Fruit fly (Drosophila melanogaster) whole organism, embryonic: ENCODE measurements around the gene Faa.
A peak's percentile ranks its signal among the peaks of the same experiment; 100 is the strongest.

Experiments
- ATbp ChIP-seq: fragments of 200-800 bp; sonication (Bioruptor generic); optimal IDR thresholded peaks from 2 replicates; lab custom pipeline; 2017; ENCODE audit warnings: missing biosample characterization, mild to moderate bottlenecking, missing genetic modification characterization, missing genetic modification reagents
- Adf1 ChIP-seq: fragments of 200-800 bp; sonication (Bioruptor generic); IDR thresholded peaks from 2 replicates; pipeline ENCODE4 v1.3.6; 2022; ENCODE audit warnings: missing biosample characterization, missing genetic modification characterization
- CG1024 ChIP-seq: fragments of 200-800 bp; sonication (Bioruptor generic); IDR thresholded peaks from 2 replicates; pipeline ENCODE4 v1.3.6; 2022; ENCODE audit warnings: missing biosample characterization, missing genetic modification characterization
- CG10959 ChIP-seq: fragments of 200-800 bp; sonication (Bioruptor generic); IDR thresholded peaks from 2 replicates; pipeline ENCODE4 v1.3.6; 2022; ENCODE audit warnings: missing biosample characterization, missing genetic modification characterization
- CG10979 ChIP-seq: fragments of 200-800 bp; sonication (Bioruptor generic); optimal IDR thresholded peaks from 2 replicates; lab custom pipeline; 2018; ENCODE audit warnings: missing biosample characterization, mild to moderate bottlenecking, missing genetic modification characterization, moderate library complexity
- CG11504 ChIP-seq: fragments of 200-800 bp; sonication (Bioruptor generic); optimal IDR thresholded peaks from 3 replicates; lab custom pipeline; 2019; ENCODE audit warnings: missing biosample characterization, mild to moderate bottlenecking, missing genetic modification characterization, moderate library complexity
- CG14441 ChIP-seq: fragments of 200-800 bp; sonication (Bioruptor generic); IDR thresholded peaks from 2 replicates; pipeline ENCODE4 v1.3.6; 2022; ENCODE audit warnings: missing biosample characterization, missing genetic modification characterization
- CG18764 ChIP-seq: fragments of 200-800 bp; sonication (Bioruptor generic); optimal IDR thresholded peaks from 3 replicates; lab custom pipeline; 2016; ENCODE audit warnings: missing biosample characterization, missing genetic modification characterization
- CG2120 ChIP-seq: fragments of 200-800 bp; sonication (Bioruptor generic); optimal IDR thresholded peaks from 3 replicates; lab custom pipeline; 2016; ENCODE audit warnings: missing biosample characterization, missing genetic modification characterization
- CG31441 ChIP-seq: fragments of 200-800 bp; sonication (Bioruptor generic); IDR thresholded peaks from 2 replicates; pipeline ENCODE4 v1.3.6; 2022; ENCODE audit warnings: missing biosample characterization, missing genetic modification characterization
- CG32772 ChIP-seq: fragments of 200-800 bp; sonication (Bioruptor generic); IDR thresholded peaks from 2 replicates; pipeline ENCODE4 v1.3.6; 2022; ENCODE audit warnings: missing biosample characterization, missing genetic modification characterization
- CG6272 ChIP-seq: fragments of 200-800 bp; sonication (Bioruptor generic); IDR thresholded peaks from 2 replicates; pipeline ENCODE4 v1.3.6; 2022; ENCODE audit warnings: missing biosample characterization, missing genetic modification characterization
- CG6683 ChIP-seq: fragments of 200-800 bp; sonication (Bioruptor generic); optimal IDR thresholded peaks from 2 replicates; lab custom pipeline; 2017; ENCODE audit warnings: missing biosample characterization, mild to moderate bottlenecking, missing genetic modification characterization, missing genetic modification reagents
- CG7357 ChIP-seq: fragments of 200-800 bp; sonication (Bioruptor generic); IDR thresholded peaks from 3 replicates; pipeline ENCODE4 v1.3.6; 2022; ENCODE audit warnings: missing biosample characterization, missing genetic modification characterization
- CG8924 ChIP-seq: fragments of 200-800 bp; optimal IDR thresholded peaks from 3 replicates; lab custom pipeline; 2019; ENCODE audit warnings: missing biosample characterization, mild to moderate bottlenecking, missing genetic modification characterization, moderate library complexity
- CG9609 ChIP-seq: fragments of 200-800 bp; sonication (Bioruptor generic); optimal IDR thresholded peaks from 3 replicates; lab custom pipeline; 2016; ENCODE audit warnings: missing biosample characterization, missing genetic modification characterization
- CG9876 ChIP-seq: fragments of 200-800 bp; sonication (Bioruptor generic); optimal IDR thresholded peaks from 2 replicates; lab custom pipeline; 2016; ENCODE audit warnings: missing biosample characterization, missing genetic modification characterization
- Deaf1 ChIP-seq: fragments of 200-800 bp; optimal IDR thresholded peaks from 3 replicates; lab custom pipeline; 2019; ENCODE audit warnings: missing biosample characterization, mild to moderate bottlenecking, missing genetic modification characterization, moderate library complexity
- GATAe ChIP-seq: fragments of 200-800 bp; sonication (Bioruptor generic); conservative IDR thresholded peaks from 2 replicates; pipeline ENCODE4 v1.3.6; 2022; ENCODE audit warnings: missing biosample characterization, missing genetic modification characterization
- HmgD ChIP-seq: fragments of 200-800 bp; sonication (Bioruptor generic); optimal IDR thresholded peaks from 3 replicates; lab custom pipeline; 2016; ENCODE audit warnings: missing biosample characterization, missing genetic modification characterization
- HmgZ ChIP-seq: fragments of 200-800 bp; sonication (Bioruptor generic); optimal IDR thresholded peaks from 2 replicates; lab custom pipeline; 2018; ENCODE audit warnings: missing biosample characterization, mild to moderate bottlenecking, missing genetic modification characterization
- MTF-1 ChIP-seq: fragments of 200-800 bp; sonication (Bioruptor generic); optimal IDR thresholded peaks from 2 replicates; lab custom pipeline; 2018; ENCODE audit warnings: missing biosample characterization, mild to moderate bottlenecking, missing genetic modification characterization, borderline replicate concordance
- Nf-YB ChIP-seq: fragments of 200-800 bp; sonication (Bioruptor generic); optimal IDR thresholded peaks from 3 replicates; lab custom pipeline; 2019; ENCODE audit warnings: missing biosample characterization, mild to moderate bottlenecking, missing genetic modification characterization, moderate library complexity
- Ravus ChIP-seq: fragments of 200-800 bp; sonication (Bioruptor generic); IDR thresholded peaks from 2 replicates; pipeline ENCODE4 v1.3.6; 2022; ENCODE audit warnings: missing biosample characterization, missing genetic modification characterization
- Rfx ChIP-seq: fragments of 200-800 bp; sonication (Bioruptor generic); IDR thresholded peaks from 2 replicates; pipeline ENCODE4 v1.3.6; 2022; ENCODE audit warnings: missing biosample characterization, missing genetic modification characterization
- Ssrp ChIP-seq: fragments of 200-800 bp; sonication (Bioruptor generic); optimal IDR thresholded peaks from 2 replicates; lab custom pipeline; 2018; ENCODE audit warnings: missing biosample characterization, mild to moderate bottlenecking, missing genetic modification characterization, moderate library complexity
- chif ChIP-seq, 2 experiments: fragments of 200-800 bp; sonication (Bioruptor generic); optimal IDR thresholded peaks; 3 replicates each; lab custom pipeline; 2016; ENCODE audit warnings: missing biosample characterization in 2 of 2, missing genetic modification characterization in 2 of 2
- ewg ChIP-seq: fragments of 200-800 bp; sonication (Bioruptor generic); optimal IDR thresholded peaks from 3 replicates; lab custom pipeline; 2017; ENCODE audit warnings: mild to moderate bottlenecking, missing biosample characterization, missing genetic modification reagents, missing genetic modification characterization
- fd96Cb ChIP-seq: fragments of 200-800 bp; sonication (Bioruptor generic); optimal IDR thresholded peaks from 2 replicates; lab custom pipeline; 2018; ENCODE audit warnings: missing biosample characterization, mild to moderate bottlenecking, missing genetic modification characterization, moderate library complexity
- gcm2 ChIP-seq: fragments of 200-800 bp; sonication (Bioruptor generic); optimal IDR thresholded peaks from 2 replicates; lab custom pipeline; 2016; ENCODE audit warnings: missing biosample characterization, missing genetic modification characterization
- gsb ChIP-seq: fragments of 200-800 bp; sonication (Bioruptor generic); IDR thresholded peaks from 2 replicates; pipeline ENCODE4 v1.3.6; 2022; ENCODE audit warnings: missing biosample characterization, missing genetic modification characterization
- gt ChIP-seq: fragments of 200-800 bp; sonication (Bioruptor generic); IDR thresholded peaks from 2 replicates; pipeline ENCODE4 v1.3.6; 2022; ENCODE audit warnings: missing biosample characterization, missing genetic modification characterization
- inv ChIP-seq: fragments of 200-800 bp; sonication (Bioruptor generic); IDR thresholded peaks from 2 replicates; pipeline ENCODE4 v1.3.6; 2022; ENCODE audit warnings: missing biosample characterization, missing genetic modification characterization; ENCODE audit not compliant: partially characterized antibody
- knrl ChIP-seq: fragments of 200-800 bp; sonication (Bioruptor generic); IDR thresholded peaks from 3 replicates; pipeline ENCODE4 v1.3.6; 2022; ENCODE audit warnings: missing biosample characterization, missing genetic modification characterization; ENCODE audit not compliant: partially characterized antibody
- lola ChIP-seq, 3 experiments: fragments of >200 bp in 2 of 3; fragments of 200-800 bp in 1 of 3; sonication (Bioruptor generic) in 1 of 3; optimal IDR thresholded peaks; 2 replicates each; lab custom pipeline; 2017 to 2019; ENCODE audit warnings: missing biosample characterization in 3 of 3, missing genetic modification characterization in 3 of 3, mild to moderate bottlenecking in 1 of 3, moderate library complexity in 1 of 3
- otp ChIP-seq: fragments of 200-800 bp; sonication (Bioruptor generic); IDR thresholded peaks from 3 replicates; pipeline ENCODE4, ENCODE4 v1.3.6; 2022; ENCODE audit warnings: missing biosample characterization, missing genetic modification characterization
- pan ChIP-seq, 4 experiments: fragments of >200 bp in 3 of 4; fragments of 200-800 bp in 1 of 4; sonication (Bioruptor generic) in 1 of 4; optimal IDR thresholded peaks in 3 of 4; IDR thresholded peaks in 1 of 4; 2 replicates each; pipeline versions ENCODE4 v1.3.6 to Lab custom; 2017 to 2022; ENCODE audit warnings: missing biosample characterization in 2 of 4, missing genetic modification characterization in 2 of 4, mixed read lengths in 1 of 4
- pb ChIP-seq: fragments of 200-800 bp; sonication (Bioruptor generic); optimal IDR thresholded peaks from 3 replicates; lab custom pipeline; 2016; ENCODE audit warnings: missing biosample characterization, missing genetic modification characterization
- pfk ChIP-seq: fragments of 200-800 bp; sonication (Bioruptor generic); optimal IDR thresholded peaks from 2 replicates; lab custom pipeline; 2018; ENCODE audit warnings: missing biosample characterization, mild to moderate bottlenecking, missing genetic modification characterization, moderate library complexity
- pnt ChIP-seq: fragments of 200-800 bp; sonication (Bioruptor generic); optimal IDR thresholded peaks from 3 replicates; lab custom pipeline; 2016; ENCODE audit warnings: missing biosample characterization, missing genetic modification characterization
- rib ChIP-seq: fragments of 200-800 bp; sonication (Bioruptor generic); IDR thresholded peaks from 2 replicates; pipeline ENCODE4 v1.3.6; 2022; ENCODE audit warnings: missing biosample characterization, missing genetic modification characterization
- seq ChIP-seq: fragments of 200-800 bp; sonication (Bioruptor generic); IDR thresholded peaks from 2 replicates; pipeline ENCODE4 v1.3.6; 2022; ENCODE audit warnings: missing biosample characterization, missing genetic modification characterization
- sima ChIP-seq: fragments of 200-800 bp; sonication (Bioruptor generic); optimal IDR thresholded peaks from 2 replicates; lab custom pipeline; 2016; ENCODE audit warnings: missing biosample characterization, missing genetic modification characterization
- slp2 ChIP-seq: fragments of 200-800 bp; sonication (Bioruptor generic); optimal IDR thresholded peaks from 2 replicates; lab custom pipeline; 2016; ENCODE audit warnings: missing biosample characterization, missing genetic modification characterization
- toy ChIP-seq: fragments of 200-800 bp; sonication (Bioruptor generic); IDR thresholded peaks from 2 replicates; pipeline ENCODE4 v1.3.6; 2022; ENCODE audit warnings: missing biosample characterization, missing genetic modification characterization
- trh ChIP-seq: fragments of 200-800 bp; sonication (Bioruptor generic); optimal IDR thresholded peaks from 2 replicates; lab custom pipeline; 2016; ENCODE audit warnings: missing biosample characterization, missing genetic modification characterization
- tup ChIP-seq: fragments of 200-800 bp; sonication (Bioruptor generic); optimal IDR thresholded peaks from 2 replicates; lab custom pipeline; 2016; ENCODE audit warnings: missing biosample characterization, mild to moderate bottlenecking, missing genetic modification characterization, moderate library complexity
- twi ChIP-seq: fragments of 200-800 bp; optimal IDR thresholded peaks from 2 replicates; lab custom pipeline; 2019; ENCODE audit warnings: missing biosample characterization, mild to moderate bottlenecking, missing genetic modification characterization, moderate library complexity
- wor ChIP-seq: fragments of 200-800 bp; sonication (Bioruptor generic); IDR thresholded peaks from 2 replicates; pipeline ENCODE4 v1.3.6; 2022; ENCODE audit warnings: missing biosample characterization, missing genetic modification characterization

The Faa gene

dm6 chr3L:4070221-4070995 is 3.3 kb downstream of the Faa start (continued):
- TF ChIP-seq CG31441 (GFP tag; lab: Robert Waterston, UW) (peak; percentile 80), CG10959 (GFP tag; lab: Robert Waterston, UW) (peak; percentile 73), CG8924 (tag; lab: Kevin White, UChicago) (peak; percentile 81), knrl (GFP tag; lab: Robert Waterston, UW) (no peak), Ravus (GFP tag; lab: Robert Waterston, UW) (peak; percentile 85), Nf-YB (GFP tag; lab: Kevin White, UChicago) (peak; percentile 59), ATbp (GFP tag; lab: Kevin White, UChicago) (peak; percentile 76), CG18764 (GFP tag; lab: Kevin White, UChicago) (peak; percentile 58), trh (GFP tag; lab: Kevin White, UChicago) (peak; percentile 65), seq (GFP tag; lab: Robert Waterston, UW) (peak; percentile 90), chif (GFP tag; optimal IDR thresholded peaks at IDR 0.05; lab: Kevin White, UChicago) (peak; percentile 90 to 91), pfk (GFP tag; lab: Kevin White, UChicago) (no peak), GATAe (GFP tag; lab: Robert Waterston, UW) (peak; percentile 70; the same call in 1 of the 2 replicates), tup (peak; percentile 64), sima (peak; percentile 39), otp (GFP tag; lab: Robert Waterston, UW) (peak; percentile 93), CG32772 (GFP tag; lab: Robert Waterston, UW) (peak; percentile 93), Ssrp (tag; lab: Kevin White, UChicago) (peak; percentile 83), pan (optimal IDR thresholded peaks at IDR 0.05; lab: Kevin White, UChicago) (no peak), pan (GFP tag; optimal IDR thresholded peaks at IDR 0.05 in 1 of 2, IDR thresholded peaks at IDR 0.05 in 1 of 2) (peak in 1 of 2 experiments; percentile 94), CG11504 (tag; lab: Kevin White, UChicago) (peak; percentile 86), inv (GFP tag; lab: Robert Waterston, UW) (no peak), CG9876 (GFP tag; lab: Kevin White, UChicago) (peak; percentile 81), CG1024 (GFP tag; lab: Robert Waterston, UW) (peak; percentile 84), pnt (GFP tag; lab: Kevin White, UChicago) (peak; percentile 84), Deaf1 (tag; lab: Kevin White, UChicago) (peak; percentile 49), pb (peak; percentile 88), MTF-1 (GFP tag; lab: Kevin White, UChicago) (peak; percentile 73), Adf1 (GFP tag; lab: Robert Waterston, UW) (peak; percentile 74), CG7357 (GFP tag; lab: Robert Waterston, UW) (peak; percentile 87), HmgD (GFP tag; lab: Kevin White, UChicago) (peak; percentile 81), toy (GFP tag; lab: Robert Waterston, UW) (peak; percentile 82), slp2 (GFP tag; lab: Kevin White, UChicago) (peak; percentile 87), gt (GFP tag; lab: Robert Waterston, UW) (peak; percentile 70), fd96Cb (tag; lab: Kevin White, UChicago) (peak; percentile 82), CG14441 (GFP tag; lab: Robert Waterston, UW) (peak; percentile 90), CG2120 (GFP tag; lab: Kevin White, UChicago) (peak; percentile 95), CG9609 (GFP tag; lab: Kevin White, UChicago) (peak; percentile 90), gsb (peak; percentile 87), gcm2 (peak; percentile 74), CG6683 (GFP tag; lab: Kevin White, UChicago) (peak; percentile 6), ewg (peak; percentile 76), rib (GFP tag; lab: Robert Waterston, UW) (peak; percentile 81), CG10979 (tag; lab: Kevin White, UChicago) (peak; percentile 70), wor (peak; percentile 89), Rfx (GFP tag; lab: Robert Waterston, UW) (peak; percentile 96), twi (tag; lab: Kevin White, UChicago) (peak; percentile 33), lola (GFP tag; optimal IDR thresholded peaks at IDR 0.05; lab: Kevin White, UChicago) (peak in 1 of 3 experiments; percentile 25), HmgZ (tag; lab: Kevin White, UChicago) (peak; percentile 89), CG6272 (peak; percentile 78)
